Worm (Caenorhabditis elegans) whole organism, young adult: Measurements from ENCODE around the gene W07B8.4.

Experiments
- B0035.1 ChIP-seq: sonication (generic microtip); optimal IDR thresholded peaks from 2 replicates; lab custom pipeline; 2016; ENCODE audit warnings: missing genetic modification characterization, mild to moderate bottlenecking, missing compliant biosample characterization, missing genotype, missing genetic modification reagents
- F33H1.4 ChIP-seq: fragments of 200-800 bp; sonication (Bioruptor generic); IDR thresholded peaks from 2 replicates; pipeline ENCODE4 v1.3.6; 2022; ENCODE audit warnings: missing genetic modification reagents, missing genetic modification characterization, missing compliant biosample characterization
- F37B4.10 ChIP-seq: fragments of 200-800 bp; sonication (Bioruptor generic); IDR thresholded peaks from 2 replicates; pipeline ENCODE4 v1.3.6; 2022; ENCODE audit warnings: missing genetic modification characterization, missing compliant biosample characterization
- F39B2.1 ChIP-seq: fragments of 200-800 bp; sonication (Bioruptor generic); IDR thresholded peaks from 2 replicates; pipeline ENCODE4 v1.3.6; 2022; ENCODE audit warnings: missing genetic modification reagents, missing genetic modification characterization, missing compliant biosample characterization
- F49E8.2 ChIP-seq: sonication (generic microtip); optimal IDR thresholded peaks from 3 replicates; lab custom pipeline; 2017; ENCODE audit warnings: missing genetic modification characterization, mild to moderate bottlenecking, missing compliant biosample characterization, antibody characterized with exemption, moderate library complexity; ENCODE audit not compliant: insufficient read depth
- F52B5.7 ChIP-seq: sonication (generic microtip); optimal IDR thresholded peaks from 2 replicates; lab custom pipeline; 2016; ENCODE audit warnings: mild to moderate bottlenecking, missing genetic modification characterization, missing compliant biosample characterization
- T26A5.8 ChIP-seq: sonication (generic microtip); optimal IDR thresholded peaks from 2 replicates; lab custom pipeline; 2016; ENCODE audit warnings: missing genetic modification characterization, missing compliant biosample characterization
- Y67H2A.10 ChIP-seq: fragments of 200-800 bp; sonication (Bioruptor generic); conservative IDR thresholded peaks from 2 replicates; pipeline ENCODE4 v1.3.6; 2022; ENCODE audit warnings: missing genetic modification reagents, missing genetic modification characterization, missing compliant biosample characterization
- ZK185.1 ChIP-seq: sonication (generic microtip); optimal IDR thresholded peaks from 2 replicates; lab custom pipeline; 2016; ENCODE audit warnings: mild to moderate bottlenecking, missing genetic modification characterization, missing compliant biosample characterization; ENCODE audit not compliant: poor library complexity, severe bottlenecking
- aptf-2 ChIP-seq: fragments of 200-800 bp; sonication (Bioruptor generic); conservative IDR thresholded peaks from 2 replicates; pipeline ENCODE4 v1.3.6; 2022; ENCODE audit warnings: missing genetic modification reagents, missing genetic modification characterization, missing compliant biosample characterization
- bed-1 ChIP-seq: fragments of 200-800 bp; sonication (Bioruptor generic); IDR thresholded peaks from 2 replicates; pipeline ENCODE4 v1.3.6; 2022; ENCODE audit warnings: missing genetic modification reagents, missing genetic modification characterization, missing compliant biosample characterization
- bed-2 ChIP-seq: fragments of 200-800 bp; sonication (Bioruptor generic); IDR thresholded peaks from 2 replicates; pipeline ENCODE4 v1.3.6; 2022; ENCODE audit warnings: missing genetic modification reagents, missing genetic modification characterization, missing compliant biosample characterization
- ccch-3 ChIP-seq: fragments of 200-800 bp; sonication (Bioruptor generic); optimal IDR thresholded peaks from 2 replicates; lab custom pipeline; 2018; ENCODE audit warnings: mild to moderate bottlenecking, missing genetic modification characterization, missing compliant biosample characterization
- ceh-58 ChIP-seq: fragments of 200-800 bp; sonication (Bioruptor generic); IDR thresholded peaks from 2 replicates; pipeline ENCODE4 v1.3.6; 2022; ENCODE audit warnings: missing genetic modification characterization, missing compliant biosample characterization
- egl-44 ChIP-seq: fragments of 200-800 bp; sonication (Bioruptor generic); IDR thresholded peaks from 2 replicates; pipeline ENCODE4 v1.3.6; 2022; ENCODE audit warnings: missing genetic modification reagents, missing genetic modification characterization, missing compliant biosample characterization
- ets-4 ChIP-seq: fragments of 200-800 bp; sonication (Bioruptor generic); optimal IDR thresholded peaks from 2 replicates; lab custom pipeline; 2018; ENCODE audit warnings: mild to moderate bottlenecking, missing genetic modification characterization, missing compliant biosample characterization
- hlh-12 ChIP-seq: sonication (generic microtip); optimal IDR thresholded peaks from 2 replicates; lab custom pipeline; 2016; ENCODE audit warnings: missing genetic modification characterization, missing compliant biosample characterization
- hsf-1 ChIP-seq: fragments of 200-800 bp; sonication (Bioruptor generic); IDR thresholded peaks from 2 replicates; pipeline ENCODE4 v1.3.6; 2022; ENCODE audit warnings: missing genetic modification reagents, missing genetic modification characterization, missing compliant biosample characterization
- lin-26 ChIP-seq: fragments of 200-800 bp; sonication (Bioruptor generic); IDR thresholded peaks from 2 replicates; pipeline ENCODE4 v1.3.6; 2022; ENCODE audit warnings: missing genetic modification reagents, missing genetic modification characterization, missing compliant biosample characterization
- lin-35 ChIP-seq, 3 experiments: fragments of 150-350 bp in 2 of 3; sonication (generic microtip) in 1 of 3; optimal IDR thresholded peaks; 2 replicates each; lab custom pipeline; 2014 to 2018; ENCODE audit warnings: missing biosample characterization in 3 of 3, missing genetic modification characterization in 3 of 3, missing genetic modification reagents in 3 of 3
- lin-40 ChIP-seq: sonication (generic microtip); optimal IDR thresholded peaks from 2 replicates; lab custom pipeline; 2016; ENCODE audit warnings: missing genetic modification characterization, mild to moderate bottlenecking, missing compliant biosample characterization, missing genotype, missing genetic modification reagents
- lir-1 ChIP-seq: fragments of 200-800 bp; sonication (Bioruptor generic); conservative IDR thresholded peaks from 2 replicates; pipeline ENCODE4 v1.3.6; 2022; ENCODE audit warnings: missing genetic modification reagents, missing genetic modification characterization, missing compliant biosample characterization
- lsl-1 ChIP-seq: fragments of 200-800 bp; sonication (Bioruptor generic); optimal IDR thresholded peaks from 2 replicates; lab custom pipeline; 2018; ENCODE audit warnings: mild to moderate bottlenecking, missing genetic modification characterization, moderate library complexity, missing compliant biosample characterization
- madf-6 ChIP-seq: fragments of 200-800 bp; sonication (Bioruptor generic); IDR thresholded peaks from 2 replicates; pipeline ENCODE4 v1.3.6; 2022; ENCODE audit warnings: missing genetic modification reagents, missing genetic modification characterization, missing compliant biosample characterization
- mes-4 ChIP-seq: sonication (generic microtip); optimal IDR thresholded peaks from 2 replicates; lab custom pipeline; 2016; ENCODE audit warnings: missing genotype, missing genetic modification characterization, missing compliant biosample characterization
- mxl-1 ChIP-seq: sonication (generic microtip); optimal IDR thresholded peaks from 2 replicates; lab custom pipeline; 2016; ENCODE audit warnings: missing genetic modification characterization, missing compliant biosample characterization
- nhr-80 ChIP-seq: sonication (generic microtip); optimal IDR thresholded peaks from 2 replicates; lab custom pipeline; 2016; ENCODE audit warnings: missing genetic modification characterization, missing compliant biosample characterization
- pbrm-1 ChIP-seq: fragments of 200-800 bp; sonication (Bioruptor generic); IDR thresholded peaks from 2 replicates; pipeline ENCODE4 v1.3.6; 2022; ENCODE audit warnings: missing genetic modification reagents, missing genetic modification characterization, missing compliant biosample characterization
- sdz-38 ChIP-seq: sonication (generic microtip); optimal IDR thresholded peaks from 2 replicates; lab custom pipeline; 2016; ENCODE audit warnings: missing genotype, missing genetic modification characterization, missing compliant biosample characterization
- snpc-3.4 ChIP-seq: sonication (generic microtip); optimal IDR thresholded peaks from 2 replicates; lab custom pipeline; 2017; ENCODE audit warnings: missing genetic modification characterization, mild to moderate bottlenecking, missing compliant biosample characterization, antibody characterized with exemption, moderate library complexity, missing genotype, missing genetic modification reagents
- snpc-4 ChIP-seq, 5 experiments: fragments of 150-350 bp in 1 of 5; sonication (generic microtip) in 4 of 5; optimal IDR thresholded peaks; 2 replicates each; lab custom pipeline; 2014 to 2018; ENCODE audit warnings: missing genetic modification characterization in 5 of 5, missing biosample characterization in 3 of 5, antibody characterized with exemption in 2 of 5, mild to moderate bottlenecking in 2 of 5, missing compliant biosample characterization in 2 of 5, missing genotype in 2 of 5, moderate library complexity in 2 of 5, missing genetic modification reagents in 1 of 5
- somi-1 ChIP-seq: fragments of 200-800 bp; sonication (Bioruptor generic); optimal IDR thresholded peaks from 2 replicates; lab custom pipeline; 2018; ENCODE audit warnings: mild to moderate bottlenecking, missing genetic modification characterization, missing compliant biosample characterization
- tbp1 ChIP-seq: fragments of 200-800 bp; sonication (Bioruptor generic); optimal IDR thresholded peaks from 2 replicates; lab custom pipeline; 2018; ENCODE audit warnings: mild to moderate bottlenecking, missing genetic modification characterization, missing compliant biosample characterization
- tbx-9 ChIP-seq: sonication (generic microtip); optimal IDR thresholded peaks from 2 replicates; lab custom pipeline; 2016; ENCODE audit warnings: borderline replicate concordance, missing genetic modification characterization, inconsistent platforms, missing compliant biosample characterization
- ztf-18 ChIP-seq: sonication (generic microtip); optimal IDR thresholded peaks from 2 replicates; lab custom pipeline; 2016; ENCODE audit warnings: missing genotype, mild to moderate bottlenecking, missing genetic modification characterization, missing compliant biosample characterization
- ztf-25 ChIP-seq: fragments of 200-800 bp; sonication (Bioruptor generic); IDR thresholded peaks from 2 replicates; pipeline ENCODE4 v1.3.6; 2022; ENCODE audit warnings: missing genetic modification reagents, missing genetic modification characterization, missing compliant biosample characterization
- ztf-26 ChIP-seq: sonication (generic microtip); optimal IDR thresholded peaks from 2 replicates; lab custom pipeline; 2017; ENCODE audit warnings: missing genetic modification characterization, missing compliant biosample characterization
- ztf-28 ChIP-seq: fragments of 200-800 bp; sonication (Bioruptor generic); IDR thresholded peaks from 2 replicates; pipeline ENCODE4 v1.3.6; 2022; ENCODE audit warnings: missing genetic modification reagents, missing genetic modification characterization, missing compliant biosample characterization
- ztf-6 ChIP-seq: fragments of 200-800 bp; sonication (Bioruptor generic); IDR thresholded peaks from 2 replicates; pipeline ENCODE4 v1.3.6; 2022; ENCODE audit warnings: missing genetic modification reagents, missing genetic modification characterization, missing compliant biosample characterization

W07B8.4 gene

ce11 chrV:1153925-1154324, 22.2 kb upstream of the W07B8.4 start (continued):
- TF ChIP-seq ets-4 (GFP tag; lab: Kevin White, UChicago), result peak; percentile 46
- no peak for TF ChIP-seq F49E8.2 (tag; lab: Kevin White, UChicago)
- TF ChIP-seq hsf-1 (GFP tag; lab: Robert Waterston, UW), result no peak
- 0 out of 2 replicates have a peak, but pooled peaks have one; percentile 37 for TF ChIP-seq ztf-6 (GFP tag; lab: Robert Waterston, UW)
- no peak for TF ChIP-seq snpc-4 (GFP tag; optimal IDR thresholded peaks at IDR 0.05; lab: Kevin White, UChicago)
- peak in 2 of 4 experiments; percentile 20 to 32 for TF ChIP-seq snpc-4 (tag; optimal IDR thresholded peaks at IDR 0.05; lab: Kevin White, UChicago)
- TF ChIP-seq F39B2.1 (GFP tag; lab: Robert Waterston, UW), result no peak
- no peak for TF ChIP-seq lir-1 (GFP tag; lab: Robert Waterston, UW)
- peak; percentile 46 for TF ChIP-seq ztf-18
- TF ChIP-seq ztf-28 (GFP tag; lab: Robert Waterston, UW), result no peak
- TF ChIP-seq tbx-9 (tag; lab: Kevin White, UChicago), result no peak
- TF ChIP-seq pbrm-1 (GFP tag; lab: Robert Waterston, UW), result no peak
- TF ChIP-seq hlh-12 (tag; lab: Kevin White, UChicago), result no peak
- peak; percentile 21 for TF ChIP-seq somi-1
- TF ChIP-seq lsl-1, result no peak
- no peak for TF ChIP-seq B0035.1 (tag; lab: Kevin White, UChicago)
- TF ChIP-seq tbp1 (GFP tag; lab: Kevin White, UChicago), result peak; percentile 27
- TF ChIP-seq ZK185.1 (tag; lab: Kevin White, UChicago), result no peak
- TF ChIP-seq egl-44, result 0 out of 2 replicates have a peak, but pooled peaks have one; percentile 33
- TF ChIP-seq bed-1 (GFP tag; lab: Robert Waterston, UW), result no peak
- TF ChIP-seq mxl-1 (tag; lab: Kevin White, UChicago), result no peak
- TF ChIP-seq sdz-38 (tag; lab: Kevin White, UChicago), result no peak
- TF ChIP-seq T26A5.8 (tag; lab: Kevin White, UChicago), result no peak
- TF ChIP-seq madf-6 (GFP tag; lab: Robert Waterston, UW), result no peak
- TF ChIP-seq lin-26, result no peak
- no peak for TF ChIP-seq F37B4.10 (GFP tag; lab: Robert Waterston, UW)
- TF ChIP-seq snpc-3.4 (tag; lab: Kevin White, UChicago), result no peak
- TF ChIP-seq bed-2 (GFP tag; lab: Robert Waterston, UW), result no peak
- no peak for TF ChIP-seq lin-35 (GFP tag; optimal IDR thresholded peaks at IDR 0.05; lab: Kevin White, UChicago)
- TF ChIP-seq nhr-80 (tag; lab: Kevin White, UChicago), result peak; percentile 87
- peak; percentile 36 for TF ChIP-seq lin-40
- TF ChIP-seq F33H1.4, result no peak; the same call in 1 of the 2 replicates
- TF ChIP-seq Y67H2A.10 (GFP tag; lab: Robert Waterston, UW), result no peak
- TF ChIP-seq aptf-2 (GFP tag; lab: Robert Waterston, UW), result no peak
- no peak for TF ChIP-seq ceh-58 (GFP tag; lab: Robert Waterston, UW)
- TF ChIP-seq F52B5.7 (tag; lab: Kevin White, UChicago), result no peak
- TF ChIP-seq ccch-3 (GFP tag; lab: Kevin White, UChicago), result peak; percentile 19
- TF ChIP-seq ztf-25 (GFP tag; lab: Robert Waterston, UW), result 0 out of 2 replicates have a peak, but pooled peaks have one; percentile 48
- no peak for TF ChIP-seq ztf-26 (tag; lab: Kevin White, UChicago)
- no peak for TF ChIP-seq mes-4
